Worm (Caenorhabditis elegans) whole organism, mixed stage, embryonic: Measurements from ENCODE around the gene elo-1.

ENCODE experiments used
- M03D4.4 ChIP-seq: sonication (generic microtip); optimal IDR thresholded peaks from 2 replicates; lab custom pipeline; 2017; ENCODE audit warnings: mild to moderate bottlenecking, missing genetic modification characterization, missing compliant biosample characterization
- bed-3 ChIP-seq: fragments of 200-800 bp; sonication (Bioruptor generic); optimal IDR thresholded peaks from 3 replicates; lab custom pipeline; 2018; ENCODE audit warnings: mild to moderate bottlenecking, missing genetic modification characterization, moderate library complexity, missing compliant biosample characterization
- blmp-1 ChIP-seq: fragments of 150-350 bp; optimal IDR thresholded peaks from 2 replicates; lab custom pipeline; 2014; ENCODE audit warnings: missing biosample characterization, missing genetic modification characterization
- ceh-39 ChIP-seq: fragments of 150-350 bp; optimal IDR thresholded peaks from 2 replicates; lab custom pipeline; 2014; ENCODE audit warnings: missing biosample characterization, missing genetic modification characterization
- ceh-43 ChIP-seq: fragments of 200-800 bp; sonication (Bioruptor generic); optimal IDR thresholded peaks from 2 replicates; lab custom pipeline; 2018; ENCODE audit warnings: mild to moderate bottlenecking, missing genetic modification characterization, moderate library complexity, missing compliant biosample characterization
- ceh-83 ChIP-seq: fragments of 200-800 bp; sonication (Bioruptor generic); optimal IDR thresholded peaks from 2 replicates; lab custom pipeline; 2018; ENCODE audit warnings: mild to moderate bottlenecking, missing genetic modification characterization, missing compliant biosample characterization
- ces-1 ChIP-seq: fragments of 150-350 bp; optimal IDR thresholded peaks from 2 replicates; lab custom pipeline; 2014; ENCODE audit warnings: missing biosample characterization, missing genetic modification reagents, missing genetic modification characterization
- cnd-1 ChIP-seq: fragments of 200-800 bp; sonication (Bioruptor generic); optimal IDR thresholded peaks from 2 replicates; lab custom pipeline; 2018; ENCODE audit warnings: mild to moderate bottlenecking, missing genetic modification characterization, missing compliant biosample characterization
- drap-1 ChIP-seq: fragments of 200-800 bp; sonication (Bioruptor generic); optimal IDR thresholded peaks from 3 replicates; lab custom pipeline; 2018; ENCODE audit warnings: mild to moderate bottlenecking, missing genetic modification characterization, missing compliant biosample characterization
- elt-1 ChIP-seq: sonication (generic microtip); optimal IDR thresholded peaks from 2 replicates; lab custom pipeline; 2017; ENCODE audit warnings: missing genetic modification characterization, mild to moderate bottlenecking, missing compliant biosample characterization, antibody characterized with exemption, moderate library complexity, borderline replicate concordance; ENCODE audit not compliant: insufficient read depth
- flh-1 ChIP-seq: fragments of 200-800 bp; sonication (Bioruptor generic); optimal IDR thresholded peaks from 2 replicates; lab custom pipeline; 2018; ENCODE audit warnings: mild to moderate bottlenecking, missing genetic modification characterization, moderate library complexity, missing compliant biosample characterization
- ham-2 ChIP-seq: fragments of 200-800 bp; sonication (Bioruptor generic); optimal IDR thresholded peaks from 2 replicates; lab custom pipeline; 2018; ENCODE audit warnings: mild to moderate bottlenecking, missing genetic modification characterization, missing compliant biosample characterization
- hlh-1 ChIP-seq: fragments of 150-350 bp; optimal IDR thresholded peaks from 2 replicates; lab custom pipeline; 2014; ENCODE audit warnings: missing biosample characterization, missing genetic modification reagents, missing genetic modification characterization
- lin-13 ChIP-seq: fragments of 150-350 bp; optimal IDR thresholded peaks from 2 replicates; lab custom pipeline; 2014; ENCODE audit warnings: missing biosample characterization, missing genetic modification characterization
- lin-32 ChIP-seq: fragments of 200-800 bp; sonication (Bioruptor generic); optimal IDR thresholded peaks from 2 replicates; lab custom pipeline; 2018; ENCODE audit warnings: mild to moderate bottlenecking, missing genetic modification characterization, missing compliant biosample characterization
- lsy-2 ChIP-seq: fragments of 150-350 bp; optimal IDR thresholded peaks from 2 replicates; lab custom pipeline; 2014; ENCODE audit warnings: missing biosample characterization, missing genetic modification characterization
- mab-5 ChIP-seq: fragments of 150-350 bp; optimal IDR thresholded peaks from 2 replicates; lab custom pipeline; 2014; ENCODE audit warnings: missing biosample characterization, missing genetic modification characterization
- mep-1 ChIP-seq: fragments of 150-350 bp; optimal IDR thresholded peaks from 2 replicates; lab custom pipeline; 2017; ENCODE audit warnings: missing biosample characterization, missing genetic modification reagents, missing genetic modification characterization, inconsistent platforms
- mls-2 ChIP-seq: sonication (generic microtip); optimal IDR thresholded peaks from 2 replicates; lab custom pipeline; 2016; ENCODE audit warnings: mild to moderate bottlenecking, missing genetic modification characterization, moderate library complexity, missing compliant biosample characterization
- nhr-12 ChIP-seq: fragments of 150-350 bp; optimal IDR thresholded peaks from 2 replicates; lab custom pipeline; 2014; ENCODE audit warnings: missing biosample characterization, missing genetic modification characterization
- nhr-2 ChIP-seq: fragments of 150-350 bp; optimal IDR thresholded peaks from 2 replicates; lab custom pipeline; 2014; ENCODE audit warnings: missing biosample characterization, missing genetic modification characterization
- nhr-237 ChIP-seq: fragments of 150-350 bp; optimal IDR thresholded peaks from 2 replicates; lab custom pipeline; 2014; ENCODE audit warnings: missing biosample characterization, missing genetic modification characterization
- nhr-28 ChIP-seq: fragments of 150-350 bp; optimal IDR thresholded peaks from 2 replicates; lab custom pipeline; 2014; ENCODE audit warnings: missing biosample characterization, missing genetic modification characterization
- nhr-76 ChIP-seq: sonication (generic microtip); optimal IDR thresholded peaks from 2 replicates; lab custom pipeline; 2017; ENCODE audit warnings: missing biosample characterization, missing genetic modification characterization
- pha-4 ChIP-seq: fragments of 150-350 bp; optimal IDR thresholded peaks from 2 replicates; lab custom pipeline; 2018; ENCODE audit warnings: missing biosample characterization, missing genetic modification reagents, missing genetic modification characterization
- sem-2 ChIP-seq: fragments of 200-800 bp; sonication (Bioruptor generic); optimal IDR thresholded peaks from 2 replicates; lab custom pipeline; 2018; ENCODE audit warnings: mild to moderate bottlenecking, missing genetic modification characterization, missing compliant biosample characterization
- snpc-4 ChIP-seq: fragments of 150-350 bp; optimal IDR thresholded peaks from 2 replicates; lab custom pipeline; 2014; ENCODE audit warnings: missing biosample characterization, missing genetic modification characterization
- sptf-1 ChIP-seq: sonication (generic microtip); optimal IDR thresholded peaks from 2 replicates; lab custom pipeline; 2017; ENCODE audit warnings: mild to moderate bottlenecking, missing genetic modification characterization, moderate library complexity, missing compliant biosample characterization
- tbx-8 ChIP-seq: fragments of 200-800 bp; sonication (Bioruptor generic); optimal IDR thresholded peaks from 2 replicates; lab custom pipeline; 2018; ENCODE audit warnings: mild to moderate bottlenecking, missing genetic modification characterization, moderate library complexity, missing compliant biosample characterization
- unc-120 ChIP-seq: sonication (generic microtip); optimal IDR thresholded peaks from 2 replicates; lab custom pipeline; 2017; ENCODE audit warnings: missing genetic modification characterization, missing compliant biosample characterization; ENCODE audit not compliant: poor library complexity, severe bottlenecking
- unc-39 ChIP-seq: fragments of 150-350 bp; optimal IDR thresholded peaks from 2 replicates; lab custom pipeline; 2014; ENCODE audit warnings: missing biosample characterization, missing genetic modification characterization
- unc-62 ChIP-seq: fragments of 150-350 bp; optimal IDR thresholded peaks from 2 replicates; lab custom pipeline; 2014; ENCODE audit warnings: missing biosample characterization, missing genetic modification reagents, missing genetic modification characterization
- zip-8 ChIP-seq: fragments of 150-350 bp; optimal IDR thresholded peaks from 2 replicates; lab custom pipeline; 2014; ENCODE audit warnings: missing biosample characterization, missing genetic modification characterization
- ztf-11 ChIP-seq: fragments of 150-350 bp; optimal IDR thresholded peaks from 2 replicates; lab custom pipeline; 2014; ENCODE audit warnings: missing biosample characterization, missing genetic modification characterization

The elo-1 gene

DNA sequence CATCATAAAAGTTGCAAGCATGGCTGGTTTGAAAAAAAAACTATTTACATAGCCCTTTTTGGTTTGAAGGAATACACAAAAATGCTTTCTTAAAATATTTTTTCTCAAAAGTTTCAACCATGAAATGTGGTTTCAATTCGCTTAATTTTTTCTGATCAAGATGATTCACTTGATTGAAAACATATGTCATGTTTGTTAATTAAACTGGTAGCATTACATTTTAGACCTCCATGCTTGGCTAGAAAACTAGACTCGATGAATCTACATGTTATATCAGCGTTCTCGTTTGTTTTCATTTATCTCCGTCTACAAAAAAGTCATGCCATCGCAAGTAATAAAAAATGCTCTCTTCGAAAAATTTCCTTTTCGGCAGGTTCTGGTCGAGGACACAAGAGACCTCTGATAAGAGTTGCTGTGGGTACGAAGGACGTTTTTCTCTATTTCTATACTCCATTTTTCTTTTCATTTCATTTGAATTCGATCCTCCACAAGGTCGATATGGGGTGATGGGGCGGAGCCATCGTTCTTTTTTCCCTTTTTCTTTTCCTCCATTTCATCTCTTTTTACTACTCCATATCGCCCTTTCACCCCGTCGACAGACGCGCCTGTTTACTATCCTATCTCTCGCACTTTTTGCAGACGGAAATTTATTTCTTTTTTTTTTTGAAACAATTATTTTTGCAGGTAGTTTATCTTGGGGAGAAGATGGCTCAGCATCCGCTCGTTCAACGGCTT lies at the start of gene elo-1:
Gene elo-1 (plus strand): TSS at position 685 of the 735 bp plus-strand sequence.
- no peak for TF ChIP-seq nhr-28 (tag; lab: Kevin White, UChicago)
- TF ChIP-seq hlh-1 (tag; lab: Kevin White, UChicago), result peak; percentile 10
- no peak for TF ChIP-seq nhr-76 (tag; lab: Kevin White, UChicago)

DNA sequence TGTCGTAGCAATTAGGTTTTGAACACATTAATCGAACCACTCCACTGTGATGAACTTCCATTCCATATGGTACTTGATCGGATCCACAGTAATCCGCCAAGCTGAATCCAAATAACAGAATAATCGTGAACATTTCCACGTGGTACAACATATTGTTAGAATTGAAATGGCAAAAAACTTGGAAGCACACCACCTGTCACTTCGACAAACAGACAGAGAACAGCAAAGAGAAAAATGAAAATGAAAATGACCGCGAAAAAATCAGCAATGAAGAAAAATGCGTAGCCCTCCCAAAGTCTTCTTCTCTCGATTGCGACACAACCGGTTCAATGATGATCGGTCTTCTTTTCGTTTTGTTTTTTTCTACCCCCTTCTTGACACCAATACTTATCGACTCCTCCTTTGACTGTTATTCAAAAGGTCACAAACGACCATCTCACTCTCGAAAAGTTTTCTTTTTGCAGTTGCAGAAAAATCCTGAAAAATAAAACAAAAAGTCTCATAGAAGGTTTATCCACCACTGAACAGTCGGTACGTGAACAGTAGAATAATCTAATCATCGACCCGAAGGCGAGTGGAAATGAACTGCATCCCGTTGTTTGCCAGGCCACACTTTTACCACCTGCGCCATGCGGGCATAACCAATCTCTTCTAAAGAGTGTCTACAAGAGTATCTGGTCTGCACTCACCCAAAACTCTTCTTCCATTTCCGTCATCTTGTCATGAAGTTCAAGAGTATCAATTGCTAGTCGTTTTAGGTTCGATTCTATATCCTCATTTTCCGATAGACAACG lies 48.8 kb upstream of the elo-1 start, which contains the start of gene wrt-3:
Gene wrt-3 (minus strand): TSS at position 322 of the 794 bp plus-strand sequence.
- TF ChIP-seq ztf-11 (tag; lab: Kevin White, UChicago) (peak; percentile 58), cnd-1 (tag; lab: Kevin White, UChicago) (peak; percentile 96), sptf-1 (peak; percentile 98), nhr-12 (tag; lab: Kevin White, UChicago) (peak; percentile 58), elt-1 (tag; lab: Kevin White, UChicago) (no peak), nhr-76 (tag; lab: Kevin White, UChicago) (peak; percentile 18), M03D4.4 (peak; percentile 95), ceh-83 (GFP tag; lab: Kevin White, UChicago) (peak; percentile 98), unc-39 (tag; lab: Kevin White, UChicago) (no peak), nhr-237 (tag; lab: Kevin White, UChicago) (no peak), unc-62 (GFP tag; lab: Kevin White, UChicago) (peak; percentile 27), mls-2 (peak; percentile 98), ham-2 (GFP tag; lab: Kevin White, UChicago) (peak; percentile 91), unc-120 (peak; percentile 94), ceh-39 (no peak), lsy-2 (tag; lab: Kevin White, UChicago) (no peak), flh-1 (peak; percentile 89), drap-1 (GFP tag; lab: Kevin White, UChicago) (peak; percentile 96), ceh-43 (peak; percentile 89), nhr-28 (tag; lab: Kevin White, UChicago) (peak; percentile 65), ces-1 (GFP tag; lab: Kevin White, UChicago) (no peak), mep-1 (tag; lab: Kevin White, UChicago) (no peak), tbx-8 (GFP tag; lab: Kevin White, UChicago) (peak; percentile 95), mab-5 (tag; lab: Kevin White, UChicago) (no peak), zip-8 (tag; lab: Kevin White, UChicago) (no peak), sem-2 (peak; percentile 91), lin-32 (GFP tag; lab: Kevin White, UChicago) (peak; percentile 94), lin-13 (peak; percentile 31), bed-3 (GFP tag; lab: Kevin White, UChicago) (peak; percentile 90), pha-4 (tag; lab: Kevin White, UChicago) (peak; percentile 42)
- TF ChIP-seq, all 35 proteins: peak for 21

DNA sequence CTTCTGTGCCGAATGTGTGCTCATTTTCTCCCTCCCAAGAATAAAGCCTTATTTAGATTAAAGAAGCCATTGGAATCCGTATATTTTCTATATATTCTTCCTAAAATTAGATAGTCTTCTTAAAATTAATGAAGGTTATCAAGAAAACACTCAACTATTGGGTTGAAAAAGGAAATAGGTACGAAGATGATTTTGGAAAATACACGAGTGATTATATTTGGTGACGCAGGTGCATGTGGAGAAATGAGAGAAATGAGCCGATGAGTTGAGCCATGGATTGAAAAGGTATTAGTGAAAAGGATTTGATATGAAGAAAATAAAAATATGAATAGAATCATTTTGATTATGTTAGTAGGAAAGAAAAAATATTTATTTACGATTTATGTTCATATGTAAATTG lies 45.2 kb upstream of the elo-1 start, which contains the start of gene cng-3:
Gene cng-3 (minus strand): TSS at position 102 of the 400 bp plus-strand sequence.
- TF ChIP-seq lsy-2 (tag; lab: Kevin White, UChicago) (no peak), pha-4 (tag; lab: Kevin White, UChicago) (no peak), lin-32 (GFP tag; lab: Kevin White, UChicago) (no peak), drap-1 (GFP tag; lab: Kevin White, UChicago) (no peak), sem-2 (no peak), ham-2 (GFP tag; lab: Kevin White, UChicago) (no peak), ztf-11 (tag; lab: Kevin White, UChicago) (no peak), nhr-2 (tag; lab: Kevin White, UChicago) (no peak), ceh-39 (no peak), bed-3 (GFP tag; lab: Kevin White, UChicago) (no peak), snpc-4 (tag; lab: Kevin White, UChicago) (no peak), tbx-8 (GFP tag; lab: Kevin White, UChicago) (no peak), unc-39 (tag; lab: Kevin White, UChicago) (no peak), ceh-43 (no peak), blmp-1 (no peak), elt-1 (tag; lab: Kevin White, UChicago) (no peak), nhr-237 (tag; lab: Kevin White, UChicago) (no peak), nhr-28 (tag; lab: Kevin White, UChicago) (no peak)
